Worm (Caenorhabditis elegans): Measurements from ENCODE around the gene gcy-23.
A peak's percentile ranks its signal among the peaks of the same experiment; 100 is the strongest.

The gcy-23 gene

ce11 chrIV:3336585-3336984, 47.4 kb upstream of the gcy-23 start, which contains the start of gene F42A6.6 (continued):
- TF ChIP-seq F49E8.2 (tag; optimal IDR thresholded peaks at IDR 0.05; ENCODE audit: insufficient read depth) (peak; percentile 96), lin-26 (GFP tag; IDR thresholded peaks at IDR 0.05) (peak; percentile 64), F33H1.4 (GFP tag; IDR thresholded peaks at IDR 0.05) (peak; percentile 67), hlh-26 (GFP tag; conservative IDR thresholded peaks at IDR 0.05) (no peak), attf-5 (GFP tag; optimal IDR thresholded peaks at IDR 0.05) (peak; percentile 42), T07F8.4 (tag; optimal IDR thresholded peaks at IDR 0.05) (no peak), egl-18 (GFP tag; IDR thresholded peaks at IDR 0.05) (0 out of 2 replicates have a peak, but pooled peaks have one; percentile 5), egrh-3 (GFP tag; IDR thresholded peaks at IDR 0.05) (no peak), nhr-27 (tag; optimal IDR thresholded peaks at IDR 0.05) (peak; percentile 78), ceh-91 (GFP tag; IDR thresholded peaks at IDR 0.05) (peak; percentile 47; the same call in 1 of the 2 replicates), gei-17 (GFP tag; optimal IDR thresholded peaks at IDR 0.05) (peak; percentile 45), hmg-1.2 (GFP tag; IDR thresholded peaks at IDR 0.05) (peak; percentile 60), mxl-1 (tag; optimal IDR thresholded peaks at IDR 0.05) (no peak), hlh-12 (tag; optimal IDR thresholded peaks at IDR 0.05) (no peak), ceh-58 (GFP tag; IDR thresholded peaks at IDR 0.05) (peak; percentile 72; the same call in 1 of the 2 replicates), zfh-2 (GFP tag; conservative IDR thresholded peaks at IDR 0.05) (no peak), aptf-3 (GFP tag; IDR thresholded peaks at IDR 0.05) (peak; percentile 92), F37B4.10 (GFP tag; IDR thresholded peaks at IDR 0.05) (no peak), F22D6.2 (tag; optimal IDR thresholded peaks at IDR 0.05) (no peak), dox-1 (GFP tag; IDR thresholded peaks at IDR 0.05) (no peak), ztf-18 (tag; optimal IDR thresholded peaks at IDR 0.05) (peak; percentile 37), B0336.3 (GFP tag; IDR thresholded peaks at IDR 0.05) (peak; percentile 95), pbrm-1 (GFP tag; IDR thresholded peaks at IDR 0.05) (peak; percentile 83), zim-3 (tag; optimal IDR thresholded peaks at IDR 0.05) (peak; percentile 62), snpc-1.1 (tag; optimal IDR thresholded peaks at IDR 0.05; ENCODE audit: insufficient read depth) (no peak), egl-44 (GFP tag; IDR thresholded peaks at IDR 0.05) (no peak), ets-4 (GFP tag; optimal IDR thresholded peaks at IDR 0.05) (peak; percentile 22), ceh-40 (GFP tag; IDR thresholded peaks at IDR 0.05) (no peak), lag-1 (GFP tag; IDR thresholded peaks at IDR 0.05) (no peak), bed-2 (GFP tag; IDR thresholded peaks at IDR 0.05) (no peak), Y95B8A.8 (GFP tag; IDR thresholded peaks at IDR 0.05) (no peak; the same call in 1 of the 2 replicates), K12H6.12 (tag; optimal IDR thresholded peaks at IDR 0.05) (peak; percentile 51), hsf-1 (GFP tag; IDR thresholded peaks at IDR 0.05) (no peak; the same call in 1 of the 2 replicates), ztf-3 (GFP tag; optimal IDR thresholded peaks at IDR 0.05) (no peak), lsy-27 (tag; optimal IDR thresholded peaks at IDR 0.05; ENCODE audit: borderline replicate concordance, insufficient read depth) (no peak), Y53F4B.3 (GFP tag; IDR thresholded peaks at IDR 0.05) (no peak), C17E4.6 (GFP tag; IDR thresholded peaks at IDR 0.05) (peak; percentile 88; the same call in 1 of the 2 replicates), mes-4 (tag; optimal IDR thresholded peaks at IDR 0.05) (peak; percentile 26), ztf-28 (GFP tag; IDR thresholded peaks at IDR 0.05) (0 out of 2 replicates have a peak, but pooled peaks have one; percentile 42), ztf-25 (GFP tag; IDR thresholded peaks at IDR 0.05) (0 out of 2 replicates have a peak, but pooled peaks have one; percentile 53), nhr-80 (tag; optimal IDR thresholded peaks at IDR 0.05) (no peak), ccch-3 (GFP tag; optimal IDR thresholded peaks at IDR 0.05) (no peak), nhr-90 (tag; optimal IDR thresholded peaks at IDR 0.05) (peak; percentile 40), F57C9.4 (tag; optimal IDR thresholded peaks at IDR 0.05) (peak; percentile 66), Y53G8AR.9 (GFP tag; conservative IDR thresholded peaks at IDR 0.05) (peak; percentile 94), B0035.1 (tag; optimal IDR thresholded peaks at IDR 0.05) (peak; percentile 57), bed-1 (GFP tag; IDR thresholded peaks at IDR 0.05) (no peak), efl-1 (GFP tag; optimal IDR thresholded peaks at IDR 0.05) (no peak), ztf-26 (tag; optimal IDR thresholded peaks at IDR 0.05) (peak; percentile 25)

Measured in whole organism, young adult.